Worm (Caenorhabditis elegans): ENCODE data around the gene fbxc-50.

Gene fbxc-50

ce11 chrII:3245836-3246235 lies 2.1 kb downstream of the fbxc-50 start, which contains the start of gene C17F4.7:
TSS of gene C17F4.7 (minus strand) at chrII:3246015.
- TF ChIP-seq ama-1 (optimal IDR thresholded peaks at IDR 0.05), result no peak
- peak; percentile 96 for TF ChIP-seq pqm-1 (tag; optimal IDR thresholded peaks at IDR 0.05)
- peak; percentile 99 for TF ChIP-seq elt-2 (tag; optimal IDR thresholded peaks at IDR 0.05)
- peak; percentile 71 for TF ChIP-seq jun-1 (tag; optimal IDR thresholded peaks at IDR 0.05)
- no peak for TF ChIP-seq fos-1 (tag; optimal IDR thresholded peaks at IDR 0.05)
- no peak for TF ChIP-seq pha-4 (tag; optimal IDR thresholded peaks at IDR 0.05)
- TF ChIP-seq unc-62 (GFP tag; optimal IDR thresholded peaks at IDR 0.05), result no peak

DNA sequence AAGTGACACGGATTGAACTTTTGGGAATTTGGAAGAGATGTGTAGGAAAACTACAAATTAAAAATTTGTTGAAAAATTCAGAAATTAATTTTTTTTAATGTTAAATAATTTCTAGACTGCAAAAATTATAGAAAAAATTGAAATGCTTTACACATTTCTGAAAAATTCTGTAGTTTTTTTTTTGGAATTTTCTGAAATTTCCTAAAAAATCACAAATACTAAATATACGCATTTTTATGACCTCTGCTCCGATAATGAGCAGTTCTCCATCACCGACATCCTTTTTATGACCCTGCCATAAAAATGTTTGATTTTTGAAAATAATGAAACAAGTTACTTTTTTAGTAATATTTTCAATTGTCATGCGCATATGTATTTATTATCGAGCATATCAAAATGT lies 3.2 kb downstream of the fbxc-50 start:
- TF ChIP-seq elt-2 (tag; optimal IDR thresholded peaks at IDR 0.05) (peak; percentile 50), fos-1 (tag; optimal IDR thresholded peaks at IDR 0.05) (peak; percentile 9), nhr-77 (tag; optimal IDR thresholded peaks at IDR 0.05) (peak; percentile 54), unc-39 (tag; optimal IDR thresholded peaks at IDR 0.05) (no peak)

ce11 chrII:3244070-3244469 lies 3.9 kb downstream of the fbxc-50 start, which contains the start of gene C17F4.12:
TSS of gene C17F4.12 (minus strand) at chrII:3244170.
- TF ChIP-seq nhr-77 (tag; optimal IDR thresholded peaks at IDR 0.05) (no peak), mml-1 (tag; optimal IDR thresholded peaks at IDR 0.05) (no peak)

- TF ChIP-seq hmg-11 (tag; optimal IDR thresholded peaks at IDR 0.05) (no peak), elt-3 (tag; optimal IDR thresholded peaks at IDR 0.05) (peak in 1 of 3 experiments; percentile 27), aly-2 (tag; optimal IDR thresholded peaks at IDR 0.05) (no peak), pha-4 (tag; optimal IDR thresholded peaks at IDR 0.05) (no peak), nhr-23 (tag; optimal IDR thresholded peaks at IDR 0.05) (peak; percentile 35), ztf-11 (tag; optimal IDR thresholded peaks at IDR 0.05) (no peak), fkh-2 (tag; optimal IDR thresholded peaks at IDR 0.05) (no peak), sea-2 (GFP tag; optimal IDR thresholded peaks at IDR 0.05) (no peak), nhr-67 (tag; optimal IDR thresholded peaks at IDR 0.05) (no peak), nhr-76 (tag; optimal IDR thresholded peaks at IDR 0.05) (no peak), ceh-82 (tag; optimal IDR thresholded peaks at IDR 0.05) (no peak), elt-2 (tag; optimal IDR thresholded peaks at IDR 0.05) (no peak), unc-39 (tag; optimal IDR thresholded peaks at IDR 0.05) (no peak), jun-1 (tag; optimal IDR thresholded peaks at IDR 0.05) (no peak), nhr-237 (tag; optimal IDR thresholded peaks at IDR 0.05) (no peak), pqm-1 (tag; optimal IDR thresholded peaks at IDR 0.05) (no peak), nhr-28 (tag; optimal IDR thresholded peaks at IDR 0.05) (no peak)
Measured at ce11 chrII:3241842-3242241, 6.1 kb downstream of the fbxc-50 start.

DNA sequence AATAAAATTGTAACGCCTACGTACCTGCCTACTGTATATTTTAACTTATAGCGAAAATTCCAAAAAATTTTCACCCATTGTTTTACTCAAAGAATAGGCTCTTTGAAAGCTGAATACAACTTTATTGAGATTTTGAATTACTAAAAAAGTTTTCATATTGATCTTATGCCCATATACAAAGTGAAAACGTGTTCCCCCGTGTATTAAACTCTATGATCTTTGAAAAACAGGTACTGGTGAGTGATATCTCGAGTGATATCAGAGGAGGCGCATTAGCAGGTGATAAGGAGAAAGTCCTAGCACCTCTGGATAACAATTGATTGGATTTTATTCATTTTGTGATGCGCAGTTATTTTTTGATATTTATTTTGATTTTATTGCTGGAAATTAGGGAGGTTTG lies 7.7 kb downstream of the fbxc-50 start, which contains the start of gene C17F4.3:
TSS of gene C17F4.3 (plus strand) at position 301 of the 400 bp plus-strand sequence.
- TF ChIP-seq eor-1 (tag; optimal IDR thresholded peaks at IDR 0.05) (no peak), nhr-11 (tag; optimal IDR thresholded peaks at IDR 0.05) (no peak), aly-2 (tag; optimal IDR thresholded peaks at IDR 0.05) (no peak), elt-1 (tag; optimal IDR thresholded peaks at IDR 0.05) (no peak), jun-1 (tag; optimal IDR thresholded peaks at IDR 0.05) (no peak), ceh-16 (tag; optimal IDR thresholded peaks at IDR 0.05) (no peak), fkh-10 (GFP tag; optimal IDR thresholded peaks at IDR 0.05) (no peak), nhr-25 (tag; optimal IDR thresholded peaks at IDR 0.05) (no peak), ama-1 (optimal IDR thresholded peaks at IDR 0.05) (no peak), ceh-82 (tag; optimal IDR thresholded peaks at IDR 0.05) (no peak), ceh-9 (tag; optimal IDR thresholded peaks at IDR 0.05) (no peak), nfya-1 (tag; optimal IDR thresholded peaks at IDR 0.05; ENCODE audit: insufficient read depth) (no peak)

DNA sequence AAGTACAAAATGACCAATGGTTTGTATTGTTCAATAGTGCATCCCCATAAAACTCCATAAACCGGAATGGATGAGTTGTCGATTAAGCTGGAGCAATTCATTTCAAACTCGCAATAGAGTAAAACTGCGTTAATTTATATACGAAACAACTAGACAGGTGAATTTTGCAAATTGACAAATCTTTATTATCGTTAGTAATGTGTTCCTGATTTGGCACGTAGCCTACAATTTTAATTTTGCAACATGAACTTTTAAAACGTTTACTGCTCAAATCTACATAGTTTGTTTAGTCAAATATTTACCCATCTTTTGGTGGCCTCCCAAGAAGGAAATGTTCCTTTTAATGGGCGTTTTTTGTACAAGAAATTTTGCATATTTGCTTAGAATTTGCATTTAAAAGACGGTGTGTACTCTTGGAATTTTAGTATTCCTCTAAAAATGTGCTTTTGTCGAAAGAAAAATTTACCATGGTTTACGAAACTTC lies 10.8 kb downstream of the fbxc-50 start, which contains the start of the genes srz-67 and C17F4.11:
TSS of gene srz-67 (minus strand) at position 101 of the 484 bp plus-strand sequence.
TSS of gene C17F4.11 (plus strand) at position 434 of the 484 bp plus-strand sequence.
- TF ChIP-seq egl-5 (tag; optimal IDR thresholded peaks at IDR 0.05) (no peak), nhr-25 (tag; optimal IDR thresholded peaks at IDR 0.05) (no peak), lsy-12 (tag; optimal IDR thresholded peaks at IDR 0.05) (no peak), fos-1 (tag; optimal IDR thresholded peaks at IDR 0.05) (no peak), nhr-237 (tag; optimal IDR thresholded peaks at IDR 0.05) (no peak), lin-39 (tag; optimal IDR thresholded peaks at IDR 0.05) (no peak), egl-27 (tag; optimal IDR thresholded peaks at IDR 0.05) (no peak), nhr-12 (tag; optimal IDR thresholded peaks at IDR 0.05) (no peak), lin-15B (tag; optimal IDR thresholded peaks at IDR 0.05) (no peak), nhr-76 (tag; optimal IDR thresholded peaks at IDR 0.05) (no peak), R02D3.7 (tag; optimal IDR thresholded peaks at IDR 0.05) (no peak), ceh-82 (tag; optimal IDR thresholded peaks at IDR 0.05) (no peak), elt-3 (tag; optimal IDR thresholded peaks at IDR 0.05) (no peak), ama-1 (optimal IDR thresholded peaks at IDR 0.05) (no peak), nhr-43 (tag; optimal IDR thresholded peaks at IDR 0.05; ENCODE audit: poor library complexity, severe bottlenecking) (no peak), ceh-9 (tag; optimal IDR thresholded peaks at IDR 0.05) (no peak), elt-1 (tag; optimal IDR thresholded peaks at IDR 0.05) (no peak), sea-2 (GFP tag; optimal IDR thresholded peaks at IDR 0.05) (no peak), jun-1 (tag; optimal IDR thresholded peaks at IDR 0.05) (no peak)
